Fruit fly (Drosophila melanogaster): ENCODE measurements around the gene CG33764.
A peak's percentile ranks its signal among the peaks of the same experiment; 100 is the strongest.

The CG33764 gene

DNA sequence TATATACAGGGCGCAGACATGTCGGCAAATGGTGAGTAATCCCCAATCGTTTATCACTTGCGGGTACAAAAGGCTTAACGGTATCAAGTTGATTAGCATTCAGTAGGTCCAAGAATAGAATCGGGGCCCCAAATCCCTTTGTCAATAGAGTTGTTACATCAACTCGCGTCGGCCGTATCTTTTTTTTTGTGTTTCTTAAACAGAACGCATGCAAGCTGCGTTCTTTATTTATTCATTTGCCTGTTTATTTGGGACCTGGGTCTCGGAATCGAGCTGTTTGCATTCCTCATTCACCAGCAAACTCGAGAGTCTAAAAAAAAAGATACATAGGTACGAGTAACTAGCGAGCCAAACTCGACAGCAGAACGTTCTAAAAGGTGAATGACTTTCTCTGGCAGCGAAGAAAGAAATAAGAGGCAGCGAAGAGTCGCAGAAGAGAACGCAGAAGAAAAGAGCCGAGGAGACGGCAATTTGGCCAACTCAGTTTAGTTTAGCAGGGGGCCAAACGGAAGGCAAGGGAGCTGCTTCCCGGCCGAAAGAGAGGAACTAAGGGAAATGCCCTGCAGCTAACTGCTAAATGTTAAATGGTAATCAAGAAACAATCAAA is 5.0 kb upstream of the CG33764 start:
- TF ChIP-seq CG17801 (GFP tag; optimal IDR thresholded peaks at IDR 0.05; ENCODE audit: partially characterized antibody): no peak

DNA sequence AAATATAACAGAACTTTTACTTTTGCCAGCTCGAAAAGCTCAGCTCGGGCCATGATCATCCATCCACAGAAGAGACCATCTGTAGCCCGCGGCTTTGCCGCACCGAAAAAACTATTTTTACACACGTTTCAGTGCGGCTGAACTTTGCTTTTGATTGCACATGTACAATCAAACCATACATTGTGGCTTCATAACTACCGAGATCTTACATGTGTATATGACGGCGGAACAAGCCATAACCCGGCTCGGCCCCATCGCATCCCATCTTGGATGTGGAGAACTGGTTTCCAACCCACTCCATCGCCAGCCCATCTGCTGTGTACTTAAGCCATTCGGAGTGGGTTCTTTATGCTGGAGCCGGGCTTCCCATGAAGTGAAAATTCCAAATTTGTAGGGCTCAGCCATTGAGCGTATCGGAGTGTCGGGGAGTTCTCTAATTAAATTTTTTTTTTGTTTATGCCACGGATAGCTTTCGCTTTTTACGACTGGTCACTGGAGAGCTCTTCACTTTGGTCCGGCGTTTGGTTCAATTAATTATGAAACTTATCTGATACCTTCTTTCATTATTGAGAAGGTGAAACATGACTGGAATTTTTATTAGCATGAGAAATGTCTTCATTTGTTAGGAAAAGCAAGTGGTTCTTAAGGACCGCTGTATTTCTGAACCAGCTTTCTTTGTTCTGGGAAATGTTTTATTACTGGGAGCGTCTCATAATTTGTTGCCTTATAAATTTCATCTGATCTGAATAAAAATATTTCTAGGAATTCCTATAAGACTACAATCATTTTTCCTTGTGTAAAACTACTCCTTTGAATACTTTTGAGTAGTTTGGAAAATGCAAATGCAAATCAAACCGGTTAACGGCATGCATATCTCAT is 3.9 kb upstream of the CG33764 start:
- no peak for TF ChIP-seq CG17801 (GFP tag; optimal IDR thresholded peaks at IDR 0.05; ENCODE audit: partially characterized antibody)

DNA sequence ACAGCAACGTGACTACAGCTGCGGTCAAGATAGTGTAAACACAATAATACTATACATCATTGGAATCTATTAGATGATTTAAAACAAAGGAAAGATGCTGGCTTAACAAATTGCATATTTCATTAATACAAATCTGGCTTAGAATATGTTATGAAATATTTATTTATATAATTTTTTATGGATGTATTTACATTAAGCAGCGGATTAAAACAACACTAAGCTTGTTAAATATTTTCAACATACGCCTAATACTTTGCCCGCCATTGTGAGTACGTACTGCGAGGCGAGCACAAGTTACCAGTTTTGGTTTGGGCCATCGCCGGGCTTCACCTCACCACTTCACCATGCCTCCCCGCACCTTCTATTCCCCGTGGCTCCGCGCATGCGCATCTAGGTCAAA is 2.6 kb upstream of the CG33764 start:
- no peak for TF ChIP-seq CG17801 (GFP tag; optimal IDR thresholded peaks at IDR 0.05; ENCODE audit: partially characterized antibody)

DNA sequence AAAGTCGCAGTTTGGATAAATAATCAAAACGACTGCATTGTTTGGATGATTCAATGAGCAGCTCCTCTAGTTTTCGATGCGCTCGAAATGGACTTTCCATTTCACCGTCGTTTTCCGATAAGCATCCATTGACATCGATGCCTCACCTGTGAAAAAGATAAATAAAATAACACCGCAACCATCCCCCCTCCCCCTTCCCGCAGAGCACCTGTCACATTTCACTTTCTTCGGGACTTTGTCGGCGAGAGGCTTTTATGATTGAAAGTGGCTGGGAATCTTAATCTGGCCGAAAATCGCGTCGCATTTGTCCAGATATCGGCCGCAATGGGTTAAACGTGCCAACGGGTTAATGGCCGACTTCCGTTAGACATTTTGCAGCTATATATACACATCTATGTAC is 1.9 kb upstream of the CG33764 start:
- TF ChIP-seq CG17801 (GFP tag; optimal IDR thresholded peaks at IDR 0.05; ENCODE audit: partially characterized antibody): no peak

DNA sequence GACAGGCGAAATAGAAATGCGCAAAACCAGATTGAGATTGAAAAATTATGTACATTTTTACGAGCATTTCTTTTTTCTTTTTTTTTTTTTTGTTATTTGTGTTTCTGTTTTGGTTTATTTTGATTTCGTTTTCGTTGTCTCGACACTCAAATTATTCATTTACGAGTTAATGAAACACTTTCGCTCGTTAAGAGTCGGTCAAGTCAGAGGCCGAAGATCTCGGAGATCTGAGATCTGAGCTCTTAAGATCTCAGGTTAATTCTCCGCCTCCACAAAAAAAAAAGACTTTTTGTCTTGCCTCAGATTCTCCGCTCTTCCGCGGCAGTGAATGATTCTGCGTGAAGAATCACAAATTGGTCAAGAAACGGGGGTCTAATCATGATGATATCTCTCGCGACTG is 1.5 kb downstream of the CG33764 start:
- no peak for TF ChIP-seq CG17801 (GFP tag; optimal IDR thresholded peaks at IDR 0.05; ENCODE audit: partially characterized antibody)

DNA sequence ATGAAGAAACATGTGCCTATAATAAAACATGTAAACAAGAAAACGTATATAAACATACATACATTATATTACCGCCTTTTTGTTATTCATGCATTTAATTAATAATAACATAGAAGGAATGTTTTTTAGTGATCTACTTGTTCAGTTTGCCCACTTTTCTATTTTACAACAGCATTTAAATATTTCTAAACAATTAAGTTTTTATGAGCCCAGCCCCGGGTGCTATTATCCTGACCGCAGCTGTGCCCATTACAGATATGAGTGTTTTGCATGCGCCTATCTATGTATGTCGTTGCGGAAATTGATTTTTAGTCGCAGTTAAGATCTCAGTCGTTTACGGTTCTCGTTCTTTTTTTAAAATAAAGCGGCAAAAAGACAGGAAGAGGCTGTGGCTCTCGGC is 2.3 kb downstream of the CG33764 start:
- no peak for TF ChIP-seq CG17801 (GFP tag; optimal IDR thresholded peaks at IDR 0.05; ENCODE audit: partially characterized antibody)

DNA sequence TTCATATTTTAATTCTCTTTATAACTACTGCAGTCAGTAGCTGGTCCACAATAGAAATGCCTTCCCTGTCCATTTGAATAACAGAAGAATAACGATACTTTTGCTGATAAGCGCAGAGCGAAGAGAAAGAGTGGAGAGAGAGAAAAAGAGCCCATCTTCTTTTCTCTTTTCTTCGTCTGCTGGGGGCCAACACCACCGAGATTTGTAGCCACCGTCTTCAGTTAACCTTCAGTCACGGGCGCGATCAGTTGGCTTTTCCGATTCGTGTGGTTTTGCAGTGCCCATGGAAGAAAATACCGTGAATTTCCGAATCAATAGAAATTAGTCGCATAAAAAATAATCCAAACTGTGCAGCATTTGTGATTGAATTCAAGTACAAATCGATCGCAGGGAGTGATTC is 3.8 kb downstream of the CG33764 start, which contains the start of gene CG1273:
TSS of gene CG1273 (plus strand) at position 218 of the 400 bp plus-strand sequence.
- TF ChIP-seq CG17801 (GFP tag; optimal IDR thresholded peaks at IDR 0.05; ENCODE audit: partially characterized antibody): no peak

DNA sequence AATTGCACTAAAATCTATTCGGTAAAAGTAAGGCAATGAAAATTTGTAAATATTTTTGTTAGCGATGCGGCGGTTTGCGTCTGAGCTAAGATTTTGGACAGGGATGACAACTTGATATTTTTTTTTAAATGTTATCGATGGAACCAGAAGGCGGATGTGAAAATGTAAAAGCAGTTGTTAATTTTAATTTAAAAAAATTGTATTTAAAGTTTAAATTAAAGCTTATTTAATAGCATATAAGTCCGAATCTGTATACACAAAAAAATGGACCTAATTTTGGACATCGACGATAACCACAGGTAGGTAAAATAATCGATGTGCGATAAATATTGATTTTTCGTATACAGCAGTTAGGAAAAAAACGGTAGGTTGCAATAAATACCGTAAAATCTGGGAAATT is 4.9 kb downstream of the CG33764 start, which contains the start of the genes CG11586 and VhaM9.7-a:
TSS of gene CG11586 (minus strand) at position 87 of the 400 bp plus-strand sequence.
TSS of gene VhaM9.7-a (plus strand) at position 322 of the 400 bp plus-strand sequence.
- peak; percentile 15 for TF ChIP-seq CG17801 (GFP tag; optimal IDR thresholded peaks at IDR 0.05; ENCODE audit: partially characterized antibody)

DNA sequence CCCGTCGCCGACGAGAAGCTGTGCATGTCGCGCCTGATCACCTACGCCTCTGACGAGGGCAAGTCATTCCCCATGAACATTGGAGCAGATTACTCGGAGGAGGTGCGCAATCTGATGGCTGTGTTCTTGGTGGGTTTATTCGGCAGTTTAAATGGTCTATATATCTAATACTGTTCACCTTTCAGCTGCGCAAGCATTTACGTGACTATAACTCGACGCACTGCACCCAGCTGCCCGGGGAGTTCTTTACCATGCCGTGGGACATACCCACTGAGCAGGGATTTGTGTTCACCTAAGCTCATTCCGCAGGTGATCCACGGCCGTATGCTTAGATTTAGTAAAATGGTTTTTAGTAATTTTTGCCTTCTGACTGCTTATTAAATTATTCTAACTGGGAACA is 6.1 kb downstream of the CG33764 start:
- no peak for TF ChIP-seq CG17801 (GFP tag; optimal IDR thresholded peaks at IDR 0.05; ENCODE audit: partially characterized antibody)

DNA sequence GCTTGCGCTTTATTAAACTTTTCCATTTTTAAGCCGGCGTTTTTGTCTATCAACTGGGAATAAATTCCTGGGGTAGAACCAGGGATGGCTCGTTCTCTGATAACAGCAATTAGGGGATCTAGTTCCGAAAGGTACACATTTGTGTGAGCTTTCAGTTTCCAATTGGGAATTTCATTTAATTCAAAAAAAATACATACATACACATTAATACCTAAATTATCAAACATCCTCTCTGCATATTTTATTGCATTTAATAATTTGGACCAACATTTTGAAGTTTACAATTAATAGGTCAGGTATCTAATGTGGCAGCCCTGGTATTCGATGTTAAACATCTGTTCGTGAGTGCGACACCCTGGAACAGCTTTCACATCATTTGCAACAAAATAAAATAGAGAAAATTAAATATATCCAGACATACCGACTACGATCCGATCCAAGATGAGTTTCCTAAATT is 8.2 kb downstream of the CG33764 start, which contains the start of the genes CG15011 and CG1309:
TSS of gene CG15011 (minus strand) at position 51 of the 457 bp plus-strand sequence.
TSS of gene CG1309 (plus strand) at position 329 of the 457 bp plus-strand sequence.
- peak; percentile 83 for TF ChIP-seq CG17801 (GFP tag; optimal IDR thresholded peaks at IDR 0.05; ENCODE audit: partially characterized antibody)

DNA sequence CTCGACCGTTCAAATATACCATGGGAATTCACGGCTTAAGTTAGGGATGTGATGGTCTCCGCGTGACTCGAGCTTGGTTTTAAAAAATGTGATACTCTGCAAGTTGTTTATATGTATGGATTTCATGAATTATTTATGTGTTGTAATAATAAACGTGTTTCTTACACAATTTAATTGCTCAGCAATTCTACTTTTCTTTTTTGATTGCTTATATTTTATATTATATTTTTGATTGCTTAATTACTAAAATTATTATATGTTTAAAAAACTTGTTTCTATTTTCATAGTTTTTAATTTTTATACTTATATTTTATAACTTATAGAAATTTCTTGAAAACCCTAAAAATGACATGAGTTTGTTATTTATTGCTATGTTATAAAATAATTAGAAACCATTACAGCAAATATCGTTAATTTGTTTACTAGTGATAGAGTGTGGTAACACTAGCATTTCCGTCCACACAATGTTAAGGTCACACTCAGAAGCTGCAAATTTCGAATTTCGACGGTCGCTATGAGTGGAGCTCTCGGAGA is 12.9 kb downstream of the CG33764 start, which contains the start of the genes ago and CG1265:
TSS of gene ago (minus strand) at position 6 of the 534 bp plus-strand sequence.
TSS of gene CG1265 (plus strand) at position 476 of the 534 bp plus-strand sequence.
- peak; percentile 32 for TF ChIP-seq CG17801 (GFP tag; optimal IDR thresholded peaks at IDR 0.05; ENCODE audit: partially characterized antibody)

DNA sequence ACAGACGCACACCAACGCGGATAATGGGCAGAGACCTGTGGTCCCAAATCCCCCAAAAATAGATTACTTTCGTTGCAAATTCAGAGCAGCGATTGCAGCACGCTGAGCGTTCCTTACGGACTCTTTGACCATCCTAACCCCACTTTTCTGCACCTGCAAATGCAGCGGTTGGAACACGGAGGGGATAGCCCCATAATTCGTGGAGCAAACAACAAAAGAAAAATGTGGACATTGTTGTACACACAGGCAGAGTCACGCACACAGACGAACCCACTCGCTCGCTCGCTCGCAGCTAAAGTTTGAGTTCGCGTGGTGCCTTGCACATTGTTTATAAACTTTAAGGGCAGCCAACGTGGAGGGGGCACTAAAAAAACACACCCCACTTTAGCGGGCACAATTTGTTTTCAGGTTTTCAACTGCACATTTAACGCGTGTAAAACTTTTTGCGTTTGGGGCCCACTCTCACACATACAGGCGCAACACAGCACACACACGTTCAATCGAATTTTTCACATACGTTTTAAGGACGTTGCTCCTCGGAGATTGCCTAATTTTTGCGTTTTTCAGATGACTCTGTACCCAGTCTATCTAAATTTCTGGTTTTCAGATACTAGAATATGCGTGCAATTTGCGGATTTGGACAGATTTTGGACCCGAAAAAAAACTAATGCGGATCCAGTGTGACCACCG is 13.5 kb downstream of the CG33764 start:
- TF ChIP-seq CG17801 (GFP tag; optimal IDR thresholded peaks at IDR 0.05; ENCODE audit: partially characterized antibody): no peak

DNA sequence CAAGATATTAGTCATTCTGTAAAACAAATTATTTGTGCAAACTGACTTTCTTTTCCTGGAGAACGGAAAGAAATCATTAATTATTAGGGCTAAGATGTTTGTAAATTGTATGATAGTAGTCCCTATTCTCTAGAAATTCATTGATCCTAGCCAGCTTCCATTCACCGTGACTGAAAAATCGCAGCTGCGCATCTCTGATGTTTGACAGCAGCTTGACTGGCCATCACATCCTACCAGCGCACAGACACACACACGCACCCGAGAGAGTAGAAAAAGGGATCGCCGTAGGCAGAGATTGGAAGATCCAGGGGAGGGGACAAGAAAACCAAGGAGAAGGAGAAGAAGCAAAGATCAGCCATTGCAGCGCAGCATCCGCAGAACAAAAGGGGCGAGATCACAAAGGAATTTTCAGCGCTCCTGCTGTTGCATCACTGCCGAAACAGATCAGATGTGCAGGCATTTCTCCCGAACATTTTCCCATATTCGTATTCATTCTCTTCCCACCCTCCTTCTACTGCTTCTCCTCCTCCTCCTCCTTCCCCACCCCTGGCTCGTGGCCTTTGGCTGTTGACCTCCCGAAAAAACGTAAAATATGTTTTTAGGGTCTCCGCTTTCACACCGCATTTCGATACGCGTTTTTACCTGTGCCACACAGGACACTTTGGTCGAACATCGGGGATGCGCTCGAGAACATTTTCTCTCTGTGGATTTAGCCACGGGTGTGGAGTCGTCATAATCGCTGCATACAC is 14.3 kb downstream of the CG33764 start:
- no peak for TF ChIP-seq CG17801 (GFP tag; optimal IDR thresholded peaks at IDR 0.05; ENCODE audit: partially characterized antibody)
